Fruit fly (Drosophila melanogaster): ENCODE data around the gene Burs.
"Not testable (repeated sequence)": the region's sequence is repeated elsewhere in the genome, so short reads cannot be mapped to it uniquely, and the experiment has no call there.

- not testable (repeated sequence) for TF ChIP-seq psq (optimal IDR thresholded peaks at IDR 0.05); CG8478 (optimal IDR thresholded peaks at IDR 0.05); Dll (optimal IDR thresholded peaks at IDR 0.05); usp (GFP tag; optimal IDR thresholded peaks at IDR 0.05)
Measured at dm6 chr3R:21736196-21736595, 33.1 kb upstream of the Burs start, which contains the start of gene Sfp93F.

Data from whole organism.